Fruit fly (Drosophila melanogaster): ENCODE measurements around the gene CG32681.

- TF ChIP-seq Myc (optimal IDR thresholded peaks at IDR 0.05) (no peak), psq (optimal IDR thresholded peaks at IDR 0.05) (no peak), h (optimal IDR thresholded peaks at IDR 0.05) (no peak), ttk (optimal IDR thresholded peaks at IDR 0.05) (no peak), Sin3A (optimal IDR thresholded peaks at IDR 0.05) (no peak)
Measured at dm6 chrX:10375216-10375615, 5.9 kb downstream of the CG32681 start, which contains the start of the genes CG32686 and CG2898.
